Fruit fly (Drosophila melanogaster): ENCODE data around the gene Tango4.

Gene Tango4

DNA sequence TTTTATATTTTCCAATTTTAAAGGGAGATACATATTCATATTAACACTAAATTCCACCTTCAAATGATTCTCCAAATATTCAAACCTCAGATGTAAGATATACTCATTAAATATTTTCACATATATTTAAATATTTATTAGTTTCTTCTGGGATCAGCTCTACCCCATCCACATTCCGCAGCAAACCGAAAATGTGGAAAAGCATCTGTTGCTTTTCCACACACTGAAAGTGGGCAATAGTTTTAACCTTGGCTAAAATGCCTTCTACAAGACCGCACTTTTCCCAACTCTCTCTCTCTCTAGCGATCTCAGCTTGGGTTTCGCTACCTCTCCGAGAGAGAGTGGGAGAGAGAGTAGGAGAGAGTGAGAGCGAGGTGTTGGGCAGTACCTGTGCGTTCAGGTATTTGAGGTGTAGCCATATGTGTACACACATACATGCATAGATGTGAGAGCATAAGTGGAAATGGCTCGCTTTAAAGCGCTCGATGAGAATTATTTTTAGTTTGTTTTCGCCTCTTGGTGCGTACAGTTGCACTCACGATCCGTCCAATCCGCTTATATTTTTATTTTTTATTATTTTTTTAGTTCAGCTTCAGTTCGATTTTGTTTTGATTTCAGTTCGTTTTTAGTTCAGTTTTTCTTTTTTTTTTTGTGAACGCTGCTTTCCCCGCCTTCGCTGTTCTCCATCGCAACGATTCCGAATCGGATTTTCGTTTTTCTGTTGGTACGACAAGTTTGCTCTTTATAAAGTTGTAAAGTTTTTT is 14.0 kb upstream of the Tango4 start, which contains the start of gene CG1806:
Gene CG1806, plus strand, starts transcription at position 499 of the 764 bp plus-strand sequence.
- TF ChIP-seq EcR (GFP tag; optimal IDR thresholded peaks at IDR 0.05) (no peak), Dll (optimal IDR thresholded peaks at IDR 0.05) (peak; percentile 55)

dm6 chrX:12007593-12007992 is 13.3 kb upstream of the Tango4 start:
- TF ChIP-seq usp (GFP tag; optimal IDR thresholded peaks at IDR 0.05) = no peak
- TF ChIP-seq pan (optimal IDR thresholded peaks at IDR 0.05) = no peak
- no peak for TF ChIP-seq Dll (optimal IDR thresholded peaks at IDR 0.05)
- no peak for TF ChIP-seq psq (optimal IDR thresholded peaks at IDR 0.05)
- TF ChIP-seq CG8478 (optimal IDR thresholded peaks at IDR 0.05) = no peak
- TF ChIP-seq EcR (GFP tag; optimal IDR thresholded peaks at IDR 0.05) = no peak

DNA sequence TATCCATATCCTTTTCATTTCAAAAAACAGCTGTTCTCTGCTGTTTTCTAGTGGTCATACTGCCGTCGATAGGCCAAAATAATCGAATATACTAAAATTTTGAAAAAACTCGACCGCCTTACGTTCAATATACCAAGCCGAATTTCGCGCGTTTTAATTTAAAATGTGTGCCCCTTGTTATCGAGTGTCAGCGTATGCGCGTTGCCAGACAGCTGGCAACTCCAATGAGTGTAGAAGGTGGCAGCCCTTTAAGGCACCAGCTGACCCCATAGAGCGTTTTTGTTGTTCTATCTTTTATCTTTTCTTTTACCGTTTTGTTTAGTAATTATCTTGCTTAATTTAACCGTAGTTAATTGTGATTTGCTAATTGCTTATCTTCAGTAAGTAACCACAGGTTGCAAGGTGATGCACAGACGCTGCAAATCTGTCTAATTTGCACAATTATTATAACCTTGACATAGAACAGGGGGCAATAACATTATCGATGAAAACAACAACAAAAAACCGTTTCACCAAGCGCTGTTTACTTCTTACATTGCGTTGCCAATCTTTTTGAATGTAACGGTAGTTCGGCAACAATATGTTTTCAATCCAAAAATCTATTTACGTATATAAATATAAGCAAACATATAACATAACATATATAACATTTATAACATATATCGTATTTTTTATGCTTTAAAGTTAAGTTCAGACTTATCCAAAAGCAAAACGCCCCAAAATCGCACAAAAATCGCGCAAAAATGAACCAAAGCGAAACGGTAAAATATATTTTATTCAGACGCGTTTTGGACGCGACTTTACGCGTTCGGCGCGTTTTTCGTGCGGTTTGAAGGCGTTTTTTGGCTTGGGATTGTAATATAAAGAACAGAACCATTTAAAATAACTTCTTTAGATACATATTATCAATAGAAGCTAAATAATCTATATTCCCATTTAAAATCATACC is 8.4 kb upstream of the Tango4 start, which contains the start of the genes CG1492 and regucalcin:
Gene CG1492, minus strand, starts transcription at position 63 of the 949 bp plus-strand sequence.
Gene regucalcin, plus strand, starts transcription at position 229 of the 949 bp plus-strand sequence.
- TF ChIP-seq CG8478 (optimal IDR thresholded peaks at IDR 0.05) (no peak), psq (optimal IDR thresholded peaks at IDR 0.05) (no peak), pan (optimal IDR thresholded peaks at IDR 0.05) (no peak), Dll (optimal IDR thresholded peaks at IDR 0.05) (no peak), usp (GFP tag; optimal IDR thresholded peaks at IDR 0.05) (no peak), EcR (GFP tag; optimal IDR thresholded peaks at IDR 0.05) (no peak)

dm6 chrX:12013098-12013493 is 7.8 kb upstream of the Tango4 start:
- no peak for TF ChIP-seq Dll (optimal IDR thresholded peaks at IDR 0.05)

dm6 chrX:12014131-12014530 is 6.7 kb upstream of the Tango4 start:
- TF ChIP-seq psq (optimal IDR thresholded peaks at IDR 0.05) = no peak
- TF ChIP-seq Dll (optimal IDR thresholded peaks at IDR 0.05) = no peak
- TF ChIP-seq pan (optimal IDR thresholded peaks at IDR 0.05) = no peak
- TF ChIP-seq EcR (GFP tag; optimal IDR thresholded peaks at IDR 0.05) = no peak
- TF ChIP-seq usp (GFP tag; optimal IDR thresholded peaks at IDR 0.05) = no peak
- TF ChIP-seq CG8478 (optimal IDR thresholded peaks at IDR 0.05) = no peak

dm6 chrX:12014800-12015389 is 6.0 kb upstream of the Tango4 start:
- TF ChIP-seq usp (GFP tag; optimal IDR thresholded peaks at IDR 0.05) (no peak), pan (optimal IDR thresholded peaks at IDR 0.05) (no peak), psq (optimal IDR thresholded peaks at IDR 0.05) (no peak), EcR (GFP tag; optimal IDR thresholded peaks at IDR 0.05) (no peak), CG8478 (optimal IDR thresholded peaks at IDR 0.05) (no peak), Dll (optimal IDR thresholded peaks at IDR 0.05) (no peak)

DNA sequence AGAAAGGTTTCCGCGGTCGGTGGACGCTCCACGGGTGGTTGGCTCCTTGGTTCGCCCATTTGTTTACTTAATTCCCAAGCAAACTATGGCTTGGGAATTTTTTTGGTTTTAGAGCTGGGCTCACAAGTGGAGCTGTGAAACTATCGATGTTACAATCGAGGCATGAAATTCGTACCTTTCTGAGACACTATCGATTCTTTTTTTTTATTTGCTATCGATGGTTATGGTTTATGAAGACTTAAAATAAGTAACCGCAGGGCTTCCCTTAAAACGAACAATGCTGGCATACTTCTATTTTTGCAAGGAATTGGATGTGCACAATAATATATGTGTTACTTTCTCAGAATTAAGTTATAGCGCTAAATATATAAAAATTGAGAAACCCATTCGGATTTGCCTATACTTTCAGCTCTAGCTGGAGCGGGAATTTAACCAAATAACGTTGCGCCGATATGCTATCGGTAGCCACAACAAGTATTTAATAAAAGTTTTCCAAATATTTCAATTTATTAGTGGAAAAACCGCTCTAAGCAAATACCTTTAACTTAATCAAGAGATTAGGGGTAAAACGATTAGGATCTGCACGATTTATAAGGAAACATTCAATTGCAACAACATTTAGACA is 2.9 kb upstream of the Tango4 start, which contains the start of gene Chrac-16:
Gene Chrac-16, minus strand, starts transcription at position 147 of the 625 bp plus-strand sequence.
- TF ChIP-seq usp (GFP tag; optimal IDR thresholded peaks at IDR 0.05) = no peak
- TF ChIP-seq Dll (optimal IDR thresholded peaks at IDR 0.05) = no peak
- TF ChIP-seq psq (optimal IDR thresholded peaks at IDR 0.05) = no peak
- TF ChIP-seq pan (optimal IDR thresholded peaks at IDR 0.05) = no peak
- no peak for TF ChIP-seq CG8478 (optimal IDR thresholded peaks at IDR 0.05)
- TF ChIP-seq EcR (GFP tag; optimal IDR thresholded peaks at IDR 0.05) = no peak

dm6 chrX:12018440-12019101 is 2.3 kb upstream of the Tango4 start, which contains the start of gene Lsm12a:
Gene Lsm12a, plus strand, starts transcription at chrX:12018640.
- no peak for TF ChIP-seq pan (optimal IDR thresholded peaks at IDR 0.05)
- no peak for TF ChIP-seq usp (GFP tag; optimal IDR thresholded peaks at IDR 0.05)
- no peak for TF ChIP-seq Dll (optimal IDR thresholded peaks at IDR 0.05)
- no peak for TF ChIP-seq psq (optimal IDR thresholded peaks at IDR 0.05)
- TF ChIP-seq EcR (GFP tag; optimal IDR thresholded peaks at IDR 0.05) = no peak
- TF ChIP-seq CG8478 (optimal IDR thresholded peaks at IDR 0.05) = peak; percentile 13

DNA sequence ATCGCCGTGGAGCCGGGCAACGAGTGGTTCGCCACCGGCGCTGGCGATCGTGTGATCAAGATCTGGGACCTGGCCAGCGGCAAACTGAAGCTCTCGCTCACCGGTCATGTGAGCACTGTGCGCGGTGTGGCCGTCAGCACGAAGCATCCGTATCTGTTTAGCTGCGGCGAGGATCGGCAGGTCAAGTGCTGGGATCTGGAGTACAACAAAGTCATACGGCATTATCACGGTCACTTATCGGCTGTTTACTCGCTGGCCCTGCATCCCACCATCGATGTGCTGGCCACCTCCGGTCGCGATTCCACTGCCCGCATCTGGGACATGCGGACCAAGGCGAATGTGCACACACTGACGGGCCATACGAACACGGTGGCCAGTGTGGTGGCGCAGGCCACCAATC is 882 bp downstream of the Tango4 start:
- TF ChIP-seq usp (GFP tag; optimal IDR thresholded peaks at IDR 0.05) (no peak), psq (optimal IDR thresholded peaks at IDR 0.05) (no peak), EcR (GFP tag; optimal IDR thresholded peaks at IDR 0.05) (no peak), pan (optimal IDR thresholded peaks at IDR 0.05) (no peak), Dll (optimal IDR thresholded peaks at IDR 0.05) (no peak), CG8478 (optimal IDR thresholded peaks at IDR 0.05) (no peak)

- no peak for TF ChIP-seq psq (optimal IDR thresholded peaks at IDR 0.05)
- no peak for TF ChIP-seq Dll (optimal IDR thresholded peaks at IDR 0.05)
- TF ChIP-seq usp (GFP tag; optimal IDR thresholded peaks at IDR 0.05) = no peak
- TF ChIP-seq CG8478 (optimal IDR thresholded peaks at IDR 0.05) = no peak
- no peak for TF ChIP-seq EcR (GFP tag; optimal IDR thresholded peaks at IDR 0.05)
- TF ChIP-seq pan (optimal IDR thresholded peaks at IDR 0.05) = no peak
Measured at dm6 chrX:12028825-12029514, 8.1 kb downstream of the Tango4 start, which contains the start of gene Usp7. Gene Usp7, minus strand, starts transcription at chrX:12029032.

Measured in whole organism.